Worm (Caenorhabditis elegans): ENCODE results near the gene ZK673.11.

DNA sequence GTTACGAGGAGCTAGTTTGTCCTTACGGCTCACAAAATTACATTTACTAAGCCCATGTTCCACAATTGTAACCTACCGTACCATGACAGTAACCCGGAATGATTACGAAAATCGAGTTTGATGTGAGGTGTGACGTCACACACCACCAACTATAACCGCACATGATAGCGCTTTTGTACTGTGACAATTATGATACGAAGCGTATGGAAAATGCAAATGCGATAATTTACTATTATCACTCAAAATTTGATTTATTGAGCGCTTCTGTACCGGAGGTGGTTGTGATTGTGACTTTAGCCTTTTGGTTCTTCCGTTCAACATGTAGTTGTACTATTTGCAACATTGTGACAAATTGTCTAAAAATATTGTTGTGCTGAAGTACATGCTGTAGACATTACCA is 28.6 kb downstream of the ZK673.11 start:
- TF ChIP-seq B0310.2 (tag; optimal IDR thresholded peaks at IDR 0.05) = no peak
- no peak for TF ChIP-seq ama-1 (optimal IDR thresholded peaks at IDR 0.05)
